Fruit fly (Drosophila melanogaster): ENCODE results near the gene lush.
A peak's percentile ranks its signal among the peaks of the same experiment; 100 is the strongest.

Gene lush

dm6 chr3L:19564905-19565700 is 40.8 kb downstream of the lush start (continued):
- TF ChIP-seq Awh (GFP tag; IDR thresholded peaks at IDR 0.05), result peak; percentile 75
- no peak for TF ChIP-seq CG11085 (GFP tag; IDR thresholded peaks at IDR 0.05)
- no peak for TF ChIP-seq CG9727 (GFP tag; optimal IDR thresholded peaks at IDR 0.05)
- no peak for TF ChIP-seq Drgx (GFP tag; IDR thresholded peaks at IDR 0.05)
- TF ChIP-seq slbo (GFP tag; IDR thresholded peaks at IDR 0.05), result no peak
- no peak for TF ChIP-seq CG5245 (GFP tag; optimal IDR thresholded peaks at IDR 0.05)
- TF ChIP-seq eve (GFP tag; optimal IDR thresholded peaks at IDR 0.05), result peak in 1 of 2 experiments; percentile 75
- no peak for TF ChIP-seq sima (GFP tag; optimal IDR thresholded peaks at IDR 0.05)
- TF ChIP-seq CG10366 (GFP tag; IDR thresholded peaks at IDR 0.05), result 0 out of 2 replicates have a peak, but pooled peaks have one; percentile 8
- no peak for TF ChIP-seq CG17829 (tag; optimal IDR thresholded peaks at IDR 0.05)
- TF ChIP-seq Dip2 (GFP tag; IDR thresholded peaks at IDR 0.05), result no peak
- no peak for TF ChIP-seq CG10209 (GFP tag; optimal IDR thresholded peaks at IDR 0.05)
- TF ChIP-seq CG6854 (GFP tag; optimal IDR thresholded peaks at IDR 0.05), result no peak
- no peak for TF ChIP-seq pho (GFP tag; optimal IDR thresholded peaks at IDR 0.05)
- TF ChIP-seq klu (GFP tag; IDR thresholded peaks at IDR 0.05), result no peak
- no peak for TF ChIP-seq Optix (GFP tag; IDR thresholded peaks at IDR 0.05)
- no peak for TF ChIP-seq Rx (GFP tag; IDR thresholded peaks at IDR 0.05)
- no peak for TF ChIP-seq CG14441 (GFP tag; IDR thresholded peaks at IDR 0.05)
- no peak for TF ChIP-seq CG11504 (tag; optimal IDR thresholded peaks at IDR 0.05)
- TF ChIP-seq CG11398 (GFP tag; optimal IDR thresholded peaks at IDR 0.05), result no peak
- no peak for TF ChIP-seq CG30403 (GFP tag; optimal IDR thresholded peaks at IDR 0.05)
- TF ChIP-seq GATAe (GFP tag; conservative IDR thresholded peaks at IDR 0.05), result no peak
- no peak for TF ChIP-seq CG10274 (GFP tag; optimal IDR thresholded peaks at IDR 0.05)
- TF ChIP-seq CG17385 (GFP tag; optimal IDR thresholded peaks at IDR 0.05), result no peak
- no peak for TF ChIP-seq Opbp (GFP tag; IDR thresholded peaks at IDR 0.05; ENCODE audit: partially characterized antibody)
- no peak for TF ChIP-seq HHEX (GFP tag; optimal IDR thresholded peaks at IDR 0.05)
- no peak for TF ChIP-seq tll (GFP tag; optimal IDR thresholded peaks at IDR 0.05)
- TF ChIP-seq CG8359 (GFP tag; optimal IDR thresholded peaks at IDR 0.05; ENCODE audit: borderline replicate concordance), result no peak
- no peak for TF ChIP-seq Mad (GFP tag; optimal IDR thresholded peaks at IDR 0.05)
- no peak for TF ChIP-seq D19A (tag; optimal IDR thresholded peaks at IDR 0.05)
- TF ChIP-seq CG17912 (GFP tag; optimal IDR thresholded peaks at IDR 0.05), result no peak
- no peak for TF ChIP-seq lbe (GFP tag; optimal IDR thresholded peaks at IDR 0.05)
- no peak for TF ChIP-seq CHES-1-like (GFP tag; optimal IDR thresholded peaks at IDR 0.05)
- TF ChIP-seq bsh (GFP tag; optimal IDR thresholded peaks at IDR 0.05), result no peak
- TF ChIP-seq fd96Cb (tag; optimal IDR thresholded peaks at IDR 0.05), result no peak
- no peak for TF ChIP-seq BEAF-32 (GFP tag; optimal IDR thresholded peaks at IDR 0.05)
- TF ChIP-seq dysf (GFP tag; IDR thresholded peaks at IDR 0.05), result no peak
- no peak for TF ChIP-seq Kr (GFP tag; optimal IDR thresholded peaks at IDR 0.05)

- TF ChIP-seq CG34422 (GFP tag; IDR thresholded peaks at IDR 0.05) (peak; percentile 12; the same call in 1 of the 3 replicates), CG12769 (tag; optimal IDR thresholded peaks at IDR 0.05) (peak; percentile 45), CG31224 (GFP tag; IDR thresholded peaks at IDR 0.05) (peak; percentile 73), sd (tag; optimal IDR thresholded peaks at IDR 0.05) (peak; percentile 55), CG13894 (tag; optimal IDR thresholded peaks at IDR 0.05) (peak; percentile 99), pnt (GFP tag; optimal IDR thresholded peaks at IDR 0.05) (no peak), vvl (GFP tag; IDR thresholded peaks at IDR 0.05) (peak; percentile 24; the same call in 1 of the 2 replicates), gcm2 (GFP tag; optimal IDR thresholded peaks at IDR 0.05) (no peak), MESR4 (GFP tag; optimal IDR thresholded peaks at IDR 0.05) (no peak)
Observed at dm6 chr3L:19563014-19563413, 42.9 kb downstream of the lush start.
